Worm (Caenorhabditis elegans): ENCODE data around the gene spp-5.

- TF ChIP-seq nhr-21 (tag; optimal IDR thresholded peaks at IDR 0.05) (no peak), mdl-1 (tag; optimal IDR thresholded peaks at IDR 0.05) (no peak), fos-1 (tag; optimal IDR thresholded peaks at IDR 0.05) (no peak), lin-39 (tag; optimal IDR thresholded peaks at IDR 0.05) (no peak), ztf-11 (tag; optimal IDR thresholded peaks at IDR 0.05) (no peak), dmd-4 (tag; optimal IDR thresholded peaks at IDR 0.05) (no peak), ztf-1 (GFP tag; conservative IDR thresholded peaks at IDR 0.05) (no peak), nhr-11 (tag; optimal IDR thresholded peaks at IDR 0.05) (no peak), nhr-77 (tag; optimal IDR thresholded peaks at IDR 0.05) (no peak), ZK546.5 (tag; optimal IDR thresholded peaks at IDR 0.05) (no peak), nhr-12 (tag; optimal IDR thresholded peaks at IDR 0.05) (no peak), sma-9 (GFP tag; optimal IDR thresholded peaks at IDR 0.05) (no peak), sma-9 (tag; optimal IDR thresholded peaks at IDR 0.05) (no peak)
Observed at ce11 chrX:7340394-7340793, 20.2 kb upstream of the spp-5 start.
